Worm (Caenorhabditis elegans): ENCODE measurements around the gene tank-1.

DNA sequence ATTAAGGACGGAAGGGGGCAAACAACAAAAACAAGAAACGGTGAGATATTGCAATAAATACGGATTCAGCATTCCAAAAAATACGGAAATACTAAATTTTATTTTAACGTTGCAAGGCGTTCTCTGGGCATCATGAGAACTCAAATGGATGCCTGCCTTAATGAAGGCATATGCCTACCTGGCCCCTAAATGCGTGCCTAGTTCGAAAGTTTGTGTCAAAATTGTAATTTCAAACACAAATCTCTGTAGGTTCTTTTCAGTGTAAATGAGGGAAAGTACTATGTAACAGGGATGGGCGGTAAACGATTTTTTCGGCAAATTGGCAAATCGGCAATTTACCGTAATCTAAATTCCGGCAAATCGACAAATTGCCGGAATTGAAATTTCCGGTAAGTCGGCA is 16.6 kb upstream of the tank-1 start:
- TF ChIP-seq fos-1 (tag; optimal IDR thresholded peaks at IDR 0.05) (no peak), crh-2 (tag; optimal IDR thresholded peaks at IDR 0.05) (no peak), ama-1 (optimal IDR thresholded peaks at IDR 0.05) (no peak), mab-5 (tag; optimal IDR thresholded peaks at IDR 0.05) (no peak), egl-27 (tag; optimal IDR thresholded peaks at IDR 0.05) (no peak), lsy-2 (tag; optimal IDR thresholded peaks at IDR 0.05) (no peak), nhr-25 (tag; optimal IDR thresholded peaks at IDR 0.05) (no peak), ztf-4 (tag; optimal IDR thresholded peaks at IDR 0.05) (no peak), lin-13 (GFP tag; optimal IDR thresholded peaks at IDR 0.05) (no peak)
